Fruit fly (Drosophila melanogaster) whole organism: ENCODE data around the gene bor.

Experiments used
- CG8478 ChIP-seq: fragments of >200 bp; optimal IDR thresholded peaks from 2 replicates; lab custom pipeline; 2018; ENCODE audit warnings: inconsistent platforms
- Dll ChIP-seq: fragments of >200 bp; optimal IDR thresholded peaks from 2 replicates; lab custom pipeline; 2017
- EcR ChIP-seq, 2 experiments: fragments of >200 bp; optimal IDR thresholded peaks; 2 replicates each; lab custom pipeline; 2017; ENCODE audit warnings: missing biosample characterization in 2 of 2, missing genetic modification characterization in 2 of 2, missing genetic modification reagents in 2 of 2
- pan ChIP-seq: fragments of >200 bp; optimal IDR thresholded peaks from 2 replicates; lab custom pipeline; 2017
- psq ChIP-seq: fragments of >200 bp; optimal IDR thresholded peaks from 2 replicates; lab custom pipeline; 2017
- usp ChIP-seq: fragments of >200 bp; optimal IDR thresholded peaks from 2 replicates; lab custom pipeline; 2017; ENCODE audit warnings: missing biosample characterization, missing genetic modification characterization, mixed read lengths

- TF ChIP-seq psq (lab: Kevin White, UChicago) (no peak), Dll (lab: Kevin White, UChicago) (no peak), CG8478 (lab: Kevin White, UChicago) (no peak), usp (GFP tag; lab: Kevin White, UChicago) (no peak), EcR (GFP tag; optimal IDR thresholded peaks at IDR 0.05; lab: Kevin White, UChicago) (no peak), pan (lab: Kevin White, UChicago) (no peak)
Measured at dm6 chr3R:16247609-16248499, 16.1 kb downstream of the bor start.
